Worm (Caenorhabditis elegans) whole organism, young adult: Measurements from ENCODE around the gene ssna-1.

Experiments
- C06A6.2 ChIP-seq: fragments of 200-800 bp; sonication (Bioruptor generic); conservative IDR thresholded peaks from 2 replicates; pipeline ENCODE4 v1.3.6; 2022; ENCODE audit warnings: missing genetic modification characterization, missing compliant biosample characterization
- F10E7.11 ChIP-seq: sonication (generic microtip); optimal IDR thresholded peaks from 2 replicates; lab custom pipeline; 2017; ENCODE audit warnings: mild to moderate bottlenecking, missing genetic modification characterization, moderate library complexity, missing compliant biosample characterization
- F55B11.4 ChIP-seq: sonication (generic microtip); optimal IDR thresholded peaks from 2 replicates; lab custom pipeline; 2016; ENCODE audit warnings: missing compliant biosample characterization, missing genetic modification characterization, borderline replicate concordance; ENCODE audit not compliant: insufficient read depth
- F57A8.1 ChIP-seq: fragments of 200-800 bp; sonication (Bioruptor generic); optimal IDR thresholded peaks from 2 replicates; lab custom pipeline; 2018; ENCODE audit warnings: mild to moderate bottlenecking, missing genetic modification characterization, moderate library complexity, missing compliant biosample characterization
- K11D2.4 ChIP-seq: fragments of 200-800 bp; sonication (Bioruptor generic); IDR thresholded peaks from 2 replicates; pipeline ENCODE4 v1.3.6; 2022; ENCODE audit warnings: missing genetic modification reagents, missing genetic modification characterization, missing compliant biosample characterization
- T07F8.4 ChIP-seq: sonication (generic microtip); optimal IDR thresholded peaks from 2 replicates; lab custom pipeline; 2016; ENCODE audit warnings: mild to moderate bottlenecking, missing genetic modification characterization, moderate library complexity, missing compliant biosample characterization
- Y53F4B.3 ChIP-seq: fragments of 200-800 bp; sonication (Bioruptor generic); IDR thresholded peaks from 2 replicates; pipeline ENCODE4 v1.3.6; 2022; ENCODE audit warnings: missing genetic modification reagents, missing genetic modification characterization, missing compliant biosample characterization
- Y53G8AR.9 ChIP-seq: fragments of 200-800 bp; sonication (Bioruptor generic); conservative IDR thresholded peaks from 2 replicates; pipeline ENCODE4 v1.3.6; 2022; ENCODE audit warnings: missing genetic modification reagents, missing genetic modification characterization, missing compliant biosample characterization
- Y56A3A.18 ChIP-seq: fragments of 200-800 bp; sonication (Bioruptor generic); IDR thresholded peaks from 2 replicates; pipeline ENCODE4 v1.3.6; 2022; ENCODE audit warnings: missing genetic modification reagents, missing genetic modification characterization, missing compliant biosample characterization
- Y79H2A.3 ChIP-seq: fragments of 200-800 bp; sonication (Bioruptor generic); conservative IDR thresholded peaks from 2 replicates; pipeline ENCODE4 v1.3.6; 2022; ENCODE audit warnings: missing genetic modification reagents, missing genetic modification characterization, missing compliant biosample characterization
- akir-1 ChIP-seq: fragments of 200-800 bp; sonication (Bioruptor generic); optimal IDR thresholded peaks from 2 replicates; lab custom pipeline; 2018; ENCODE audit warnings: mild to moderate bottlenecking, missing genetic modification characterization, moderate library complexity, missing compliant biosample characterization
- aptf-2 ChIP-seq: fragments of 200-800 bp; sonication (Bioruptor generic); conservative IDR thresholded peaks from 2 replicates; pipeline ENCODE4 v1.3.6; 2022; ENCODE audit warnings: missing genetic modification reagents, missing genetic modification characterization, missing compliant biosample characterization
- atf-7 ChIP-seq: sonication (generic microtip); optimal IDR thresholded peaks from 2 replicates; lab custom pipeline; 2017; ENCODE audit warnings: mild to moderate bottlenecking, missing genetic modification characterization, missing compliant biosample characterization
- attf-6 ChIP-seq: fragments of 200-800 bp; sonication (Bioruptor generic); IDR thresholded peaks from 2 replicates; pipeline ENCODE4 v1.3.6; 2022; ENCODE audit warnings: missing genetic modification reagents, missing genetic modification characterization, missing compliant biosample characterization
- bed-1 ChIP-seq: fragments of 200-800 bp; sonication (Bioruptor generic); IDR thresholded peaks from 2 replicates; pipeline ENCODE4 v1.3.6; 2022; ENCODE audit warnings: missing genetic modification reagents, missing genetic modification characterization, missing compliant biosample characterization
- ceh-100 ChIP-seq: fragments of 200-800 bp; sonication (Bioruptor generic); IDR thresholded peaks from 2 replicates; pipeline ENCODE4 v1.3.6; 2022; ENCODE audit warnings: missing genetic modification reagents, missing genetic modification characterization, missing compliant biosample characterization
- die-1 ChIP-seq: sonication (generic microtip); optimal IDR thresholded peaks from 2 replicates; lab custom pipeline; 2016; ENCODE audit warnings: missing genotype, mild to moderate bottlenecking, missing genetic modification characterization, missing compliant biosample characterization
- dox-1 ChIP-seq: fragments of 200-800 bp; sonication (Bioruptor generic); IDR thresholded peaks from 2 replicates; pipeline ENCODE4 v1.3.6; 2022; ENCODE audit warnings: missing genetic modification reagents, missing genetic modification characterization, missing compliant biosample characterization
- egl-18 ChIP-seq: fragments of 200-800 bp; sonication (Bioruptor generic); IDR thresholded peaks from 2 replicates; pipeline ENCODE4 v1.3.6; 2022; ENCODE audit warnings: missing genetic modification reagents, missing genetic modification characterization, missing compliant biosample characterization
- egl-44 ChIP-seq: fragments of 200-800 bp; sonication (Bioruptor generic); IDR thresholded peaks from 2 replicates; pipeline ENCODE4 v1.3.6; 2022; ENCODE audit warnings: missing genetic modification reagents, missing genetic modification characterization, missing compliant biosample characterization
- egrh-3 ChIP-seq: fragments of 200-800 bp; sonication (Bioruptor generic); IDR thresholded peaks from 2 replicates; pipeline ENCODE4 v1.3.6; 2022; ENCODE audit warnings: missing genetic modification reagents, missing genetic modification characterization, missing compliant biosample characterization
- hlh-26 ChIP-seq: fragments of 200-800 bp; sonication (Bioruptor generic); conservative IDR thresholded peaks from 2 replicates; pipeline ENCODE4 v1.3.6; 2022; ENCODE audit warnings: missing genetic modification reagents, missing genetic modification characterization, missing compliant biosample characterization
- hrde-1 ChIP-seq: sonication (generic microtip); optimal IDR thresholded peaks from 2 replicates; lab custom pipeline; 2016; ENCODE audit warnings: missing genetic modification characterization, mild to moderate bottlenecking, missing compliant biosample characterization, moderate library complexity, missing genotype, missing genetic modification reagents, borderline replicate concordance
- hsf-1 ChIP-seq: fragments of 200-800 bp; sonication (Bioruptor generic); IDR thresholded peaks from 2 replicates; pipeline ENCODE4 v1.3.6; 2022; ENCODE audit warnings: missing genetic modification reagents, missing genetic modification characterization, missing compliant biosample characterization
- let-607 ChIP-seq, 2 experiments: fragments of 200-800 bp in 1 of 2; sonication (Bioruptor generic) in 1 of 2; sonication (generic microtip) in 1 of 2; optimal IDR thresholded peaks; 2 replicates each; lab custom pipeline; 2016 to 2018; ENCODE audit warnings: mild to moderate bottlenecking in 2 of 2, missing compliant biosample characterization in 2 of 2, missing genetic modification characterization in 2 of 2, moderate library complexity in 2 of 2, missing genotype in 1 of 2
- lin-40 ChIP-seq: sonication (generic microtip); optimal IDR thresholded peaks from 2 replicates; lab custom pipeline; 2016; ENCODE audit warnings: missing genetic modification characterization, mild to moderate bottlenecking, missing compliant biosample characterization, missing genotype, missing genetic modification reagents
- lin-54 ChIP-seq: fragments of 200-800 bp; sonication (Bioruptor generic); optimal IDR thresholded peaks from 2 replicates; lab custom pipeline; 2018; ENCODE audit warnings: mild to moderate bottlenecking, missing genetic modification characterization, missing compliant biosample characterization
- madf-3 ChIP-seq: fragments of 200-800 bp; sonication (Bioruptor generic); IDR thresholded peaks from 2 replicates; pipeline ENCODE4 v1.3.6; 2022; ENCODE audit warnings: missing genetic modification reagents, missing genetic modification characterization, missing compliant biosample characterization
- madf-6 ChIP-seq: fragments of 200-800 bp; sonication (Bioruptor generic); IDR thresholded peaks from 2 replicates; pipeline ENCODE4 v1.3.6; 2022; ENCODE audit warnings: missing genetic modification reagents, missing genetic modification characterization, missing compliant biosample characterization
- nfya-1 ChIP-seq: sonication (generic microtip); optimal IDR thresholded peaks from 2 replicates; lab custom pipeline; 2017; ENCODE audit warnings: antibody characterized with exemption, missing compliant biosample characterization, missing genetic modification characterization, borderline replicate concordance; ENCODE audit not compliant: insufficient read depth
- nhr-90 ChIP-seq: sonication (generic microtip); optimal IDR thresholded peaks from 2 replicates; lab custom pipeline; 2016; ENCODE audit warnings: missing genotype, mild to moderate bottlenecking, missing genetic modification characterization, missing compliant biosample characterization
- repo-1 ChIP-seq: sonication (generic microtip); optimal IDR thresholded peaks from 2 replicates; lab custom pipeline; 2017; ENCODE audit warnings: mild to moderate bottlenecking, missing genetic modification characterization, missing compliant biosample characterization
- sdz-38 ChIP-seq: sonication (generic microtip); optimal IDR thresholded peaks from 2 replicates; lab custom pipeline; 2016; ENCODE audit warnings: missing genotype, missing genetic modification characterization, missing compliant biosample characterization
- sea-2 ChIP-seq: fragments of 200-800 bp; sonication (Bioruptor generic); IDR thresholded peaks from 2 replicates; pipeline ENCODE4 v1.3.6; 2022; ENCODE audit warnings: missing genetic modification characterization, missing compliant biosample characterization
- snpc-3.4 ChIP-seq: sonication (generic microtip); optimal IDR thresholded peaks from 2 replicates; lab custom pipeline; 2017; ENCODE audit warnings: missing genetic modification characterization, mild to moderate bottlenecking, missing compliant biosample characterization, antibody characterized with exemption, moderate library complexity, missing genotype, missing genetic modification reagents
- unc-130 ChIP-seq: sonication (generic microtip); optimal IDR thresholded peaks from 2 replicates; lab custom pipeline; 2016; ENCODE audit warnings: missing genetic modification reagents, missing genetic modification characterization, missing compliant biosample characterization
- zfh-2 ChIP-seq: fragments of 200-800 bp; sonication (Bioruptor generic); conservative IDR thresholded peaks from 2 replicates; pipeline ENCODE4 v1.3.6; 2022; ENCODE audit warnings: missing genetic modification reagents, missing genetic modification characterization, missing compliant biosample characterization
- zim-3 ChIP-seq: sonication (generic microtip); optimal IDR thresholded peaks from 2 replicates; lab custom pipeline; 2017; ENCODE audit warnings: mild to moderate bottlenecking, missing genetic modification characterization, moderate library complexity, missing compliant biosample characterization

ssna-1 gene

ce11 chrIV:419674-420073, 31.8 kb downstream of the ssna-1 start, which contains the start of gene eri-1 (continued):
- no peak for TF ChIP-seq nhr-90 (tag; lab: Kevin White, UChicago)
- peak; percentile 77; the same call in 1 of the 2 replicates for TF ChIP-seq madf-3
- TF ChIP-seq hlh-26 (GFP tag; lab: Robert Waterston, UW), result no peak
- TF ChIP-seq K11D2.4 (GFP tag; lab: Robert Waterston, UW), result no peak
- no peak for TF ChIP-seq aptf-2 (GFP tag; lab: Robert Waterston, UW)
- no peak for TF ChIP-seq nfya-1 (tag; lab: Kevin White, UChicago)
- no peak for TF ChIP-seq akir-1 (GFP tag; lab: Kevin White, UChicago)
- no peak for TF ChIP-seq sdz-38 (tag; lab: Kevin White, UChicago)
- peak; percentile 28 for TF ChIP-seq atf-7
- peak; percentile 47; the same call in 1 of the 2 replicates for TF ChIP-seq dox-1 (GFP tag; lab: Robert Waterston, UW)
- TF ChIP-seq let-607 (tag; optimal IDR thresholded peaks at IDR 0.05; lab: Kevin White, UChicago), result no peak
- TF ChIP-seq C06A6.2 (GFP tag; lab: Robert Waterston, UW), result no peak
- peak; percentile 16 for TF ChIP-seq F10E7.11 (tag; lab: Kevin White, UChicago)
- peak; percentile 56; the same call in 1 of the 2 replicates for TF ChIP-seq madf-6 (GFP tag; lab: Robert Waterston, UW)
- TF ChIP-seq egl-44 (GFP tag; lab: Robert Waterston, UW), result no peak
- no peak for TF ChIP-seq die-1 (tag; lab: Kevin White, UChicago)
- TF ChIP-seq attf-6 (GFP tag; lab: Robert Waterston, UW), result 0 out of 2 replicates have a peak, but pooled peaks have one; percentile 32
- no peak for TF ChIP-seq lin-54 (GFP tag; lab: Kevin White, UChicago)
- TF ChIP-seq hrde-1 (tag; lab: Kevin White, UChicago), result peak; percentile 70
- no peak for TF ChIP-seq F55B11.4 (tag; lab: Kevin White, UChicago)
- TF ChIP-seq Y53G8AR.9 (GFP tag; lab: Robert Waterston, UW), result peak; percentile 37; the same call in 1 of the 2 replicates
- TF ChIP-seq unc-130 (GFP tag; lab: Kevin White, UChicago), result peak; percentile 35
- no peak for TF ChIP-seq Y79H2A.3 (GFP tag; lab: Robert Waterston, UW)
- TF ChIP-seq Y53F4B.3 (GFP tag; lab: Robert Waterston, UW), result no peak
- no peak for TF ChIP-seq bed-1 (GFP tag; lab: Robert Waterston, UW)
- no peak for TF ChIP-seq egrh-3 (GFP tag; lab: Robert Waterston, UW)
- peak; percentile 50; the same call in 1 of the 2 replicates for TF ChIP-seq hsf-1 (GFP tag; lab: Robert Waterston, UW)
- no peak for TF ChIP-seq F57A8.1 (GFP tag; lab: Kevin White, UChicago)
- TF ChIP-seq zim-3 (tag; lab: Kevin White, UChicago), result no peak
- TF ChIP-seq zfh-2, result no peak

- TF ChIP-seq madf-3 (0 out of 2 replicates have a peak, but pooled peaks have one; percentile 62), T07F8.4 (tag; lab: Kevin White, UChicago) (no peak), die-1 (tag; lab: Kevin White, UChicago) (no peak), sea-2 (GFP tag; lab: Robert Waterston, UW) (no peak), ceh-100 (GFP tag; lab: Robert Waterston, UW) (no peak), F57A8.1 (GFP tag; lab: Kevin White, UChicago) (no peak), lin-40 (tag; lab: Kevin White, UChicago) (no peak), repo-1 (tag; lab: Kevin White, UChicago) (no peak), lin-54 (GFP tag; lab: Kevin White, UChicago) (no peak), madf-6 (GFP tag; lab: Robert Waterston, UW) (peak; percentile 38; the same call in 1 of the 2 replicates), Y56A3A.18 (GFP tag; lab: Robert Waterston, UW) (0 out of 2 replicates have a peak, but pooled peaks have one; percentile 24), snpc-3.4 (no peak), egl-18 (GFP tag; lab: Robert Waterston, UW) (no peak)
These were observed 32.8 kb downstream of the ssna-1 start for ce11 chrIV:420686-421085.
